Fruit fly (Drosophila melanogaster) whole organism, embryonic: ENCODE measurements around the gene CG10185.
A peak's percentile ranks its signal among the peaks of the same experiment; 100 is the strongest.

Source experiments
- Adf1 ChIP-seq: fragments of 200-800 bp; sonication (Bioruptor generic); IDR thresholded peaks from 2 replicates; pipeline ENCODE4 v1.3.6; 2022; ENCODE audit warnings: missing biosample characterization, missing genetic modification characterization
- B-H2 ChIP-seq: fragments of 200-800 bp; sonication (Bioruptor generic); optimal IDR thresholded peaks from 2 replicates; lab custom pipeline; 2018; ENCODE audit warnings: missing biosample characterization, mild to moderate bottlenecking, missing genetic modification characterization
- C15 ChIP-seq: fragments of 200-800 bp; sonication (Bioruptor generic); IDR thresholded peaks from 3 replicates; pipeline ENCODE4 v1.3.6; 2022; ENCODE audit warnings: missing biosample characterization, missing genetic modification characterization
- CG10209 ChIP-seq: fragments of 200-800 bp; sonication (Bioruptor generic); optimal IDR thresholded peaks from 3 replicates; lab custom pipeline; 2017; ENCODE audit warnings: missing biosample characterization, mild to moderate bottlenecking, missing genetic modification characterization, missing genetic modification reagents
- CG10267 ChIP-seq: fragments of 200-800 bp; sonication (Bioruptor generic); optimal IDR thresholded peaks from 2 replicates; lab custom pipeline; 2018; ENCODE audit warnings: missing biosample characterization, mild to moderate bottlenecking, missing genetic modification characterization, moderate library complexity
- CG11085 ChIP-seq: fragments of 200-800 bp; sonication (Bioruptor generic); IDR thresholded peaks from 2 replicates; pipeline ENCODE4 v1.3.6; 2022; ENCODE audit warnings: missing biosample characterization, missing genetic modification characterization
- CG12071 ChIP-seq: fragments of 200-800 bp; sonication (Bioruptor generic); optimal IDR thresholded peaks from 3 replicates; lab custom pipeline; 2018; ENCODE audit warnings: missing biosample characterization, mild to moderate bottlenecking, missing genetic modification characterization
- CG13775 ChIP-seq: fragments of 200-800 bp; sonication (Bioruptor generic); optimal IDR thresholded peaks from 3 replicates; lab custom pipeline; 2017; ENCODE audit warnings: missing biosample characterization, mild to moderate bottlenecking, missing genetic modification characterization
- CG15011 ChIP-seq: fragments of 200-800 bp; sonication (Bioruptor generic); optimal IDR thresholded peaks from 3 replicates; lab custom pipeline; 2018; ENCODE audit warnings: missing biosample characterization, mild to moderate bottlenecking, missing genetic modification characterization
- CG15073 ChIP-seq: fragments of 200-800 bp; sonication (Bioruptor generic); optimal IDR thresholded peaks from 2 replicates; lab custom pipeline; 2016; ENCODE audit warnings: missing biosample characterization, missing genetic modification characterization
- CG1647 ChIP-seq: fragments of 200-800 bp; sonication (Bioruptor generic); optimal IDR thresholded peaks from 3 replicates; lab custom pipeline; 2016; ENCODE audit warnings: missing biosample characterization, missing genetic modification characterization
- CG17359 ChIP-seq: fragments of 200-800 bp; sonication (Bioruptor generic); optimal IDR thresholded peaks from 3 replicates; lab custom pipeline; 2018; ENCODE audit warnings: missing biosample characterization, mild to moderate bottlenecking, missing genetic modification characterization, moderate library complexity
- CG2129 ChIP-seq: fragments of 200-800 bp; sonication (Bioruptor generic); IDR thresholded peaks from 2 replicates; pipeline ENCODE4 v1.3.6; 2022; ENCODE audit warnings: missing biosample characterization, missing genetic modification characterization; ENCODE audit not compliant: partially characterized antibody
- CG2712 ChIP-seq: fragments of 200-800 bp; optimal IDR thresholded peaks from 3 replicates; lab custom pipeline; 2019; ENCODE audit warnings: missing biosample characterization, mild to moderate bottlenecking, missing genetic modification characterization, moderate library complexity
- CG3838 ChIP-seq: fragments of 200-800 bp; sonication (Bioruptor generic); optimal IDR thresholded peaks from 3 replicates; lab custom pipeline; 2016; ENCODE audit warnings: missing biosample characterization, missing genetic modification characterization
- CG7271 ChIP-seq: fragments of 200-800 bp; sonication (Bioruptor generic); optimal IDR thresholded peaks from 2 replicates; lab custom pipeline; 2018; ENCODE audit warnings: missing biosample characterization, mild to moderate bottlenecking, missing genetic modification characterization, moderate library complexity
- CG7928 ChIP-seq: fragments of 200-800 bp; sonication (Bioruptor generic); optimal IDR thresholded peaks from 2 replicates; lab custom pipeline; 2017; ENCODE audit warnings: missing biosample characterization, mild to moderate bottlenecking, missing genetic modification characterization
- CG8281 ChIP-seq: fragments of 200-800 bp; sonication (Bioruptor generic); optimal IDR thresholded peaks from 2 replicates; lab custom pipeline; 2018; ENCODE audit warnings: missing biosample characterization, mild to moderate bottlenecking, missing genetic modification characterization, moderate library complexity
- CkIIα-i1 ChIP-seq: fragments of 200-800 bp; sonication (Bioruptor generic); IDR thresholded peaks from 2 replicates; pipeline ENCODE4 v1.3.6; 2022; ENCODE audit warnings: missing biosample characterization, missing genetic modification characterization
- CoRest ChIP-seq: fragments of 200-800 bp; sonication (Bioruptor generic); optimal IDR thresholded peaks from 3 replicates; lab custom pipeline; 2018; ENCODE audit warnings: missing biosample characterization, mild to moderate bottlenecking, missing genetic modification characterization, moderate library complexity
- Dbx ChIP-seq: fragments of 200-800 bp; sonication (Bioruptor generic); IDR thresholded peaks from 3 replicates; pipeline ENCODE4 v1.3.6; 2022; ENCODE audit warnings: missing biosample characterization, missing genetic modification characterization
- Doc3 ChIP-seq: fragments of 200-800 bp; sonication (Bioruptor generic); IDR thresholded peaks from 3 replicates; pipeline ENCODE4 v1.3.6; 2022; ENCODE audit warnings: missing biosample characterization, missing genetic modification characterization; ENCODE audit not compliant: partially characterized antibody
- Dref ChIP-seq: fragments of 200-800 bp; sonication (Bioruptor generic); IDR thresholded peaks from 2 replicates; pipeline ENCODE4 v1.3.6; 2022; ENCODE audit warnings: missing biosample characterization, missing genetic modification characterization
- H15 ChIP-seq: fragments of 200-800 bp; sonication (Bioruptor generic); IDR thresholded peaks from 3 replicates; pipeline ENCODE4 v1.3.6; 2022; ENCODE audit warnings: missing biosample characterization, missing genetic modification characterization
- HmgD ChIP-seq: fragments of 200-800 bp; sonication (Bioruptor generic); optimal IDR thresholded peaks from 3 replicates; lab custom pipeline; 2016; ENCODE audit warnings: missing biosample characterization, missing genetic modification characterization
- NK7.1 ChIP-seq: fragments of 200-800 bp; sonication (Bioruptor generic); optimal IDR thresholded peaks from 3 replicates; lab custom pipeline; 2016; ENCODE audit warnings: missing biosample characterization, missing genetic modification characterization
- NfI ChIP-seq: fragments of 200-800 bp; sonication (Bioruptor generic); optimal IDR thresholded peaks from 3 replicates; lab custom pipeline; 2018; ENCODE audit warnings: missing biosample characterization, mild to moderate bottlenecking, missing genetic modification characterization, moderate library complexity
- Rfx ChIP-seq: fragments of 200-800 bp; sonication (Bioruptor generic); IDR thresholded peaks from 2 replicates; pipeline ENCODE4 v1.3.6; 2022; ENCODE audit warnings: missing biosample characterization, missing genetic modification characterization
- Sry-δ ChIP-seq: fragments of 200-800 bp; sonication (Bioruptor generic); optimal IDR thresholded peaks from 2 replicates; lab custom pipeline; 2016; ENCODE audit warnings: missing biosample characterization, missing genetic modification characterization
- bcd ChIP-seq: fragments of 200-800 bp; sonication (Bioruptor generic); optimal IDR thresholded peaks from 2 replicates; lab custom pipeline; 2017; ENCODE audit warnings: missing biosample characterization, mild to moderate bottlenecking, missing genetic modification characterization
- corto ChIP-seq: fragments of 200-800 bp; sonication (Bioruptor generic); optimal IDR thresholded peaks from 2 replicates; lab custom pipeline; 2016; ENCODE audit warnings: missing biosample characterization, mild to moderate bottlenecking, missing genetic modification characterization, moderate library complexity
- crc ChIP-seq: fragments of 200-800 bp; sonication (Bioruptor generic); optimal IDR thresholded peaks from 2 replicates; lab custom pipeline; 2016; ENCODE audit warnings: missing biosample characterization, missing genetic modification characterization
- croc ChIP-seq: fragments of 200-800 bp; sonication (Bioruptor generic); conservative IDR thresholded peaks from 3 replicates; pipeline ENCODE4 v1.3.6; 2022; ENCODE audit warnings: missing biosample characterization, missing genetic modification characterization
- en ChIP-seq: fragments of 200-800 bp; sonication (Bioruptor generic); optimal IDR thresholded peaks from 2 replicates; lab custom pipeline; 2016; ENCODE audit warnings: missing biosample characterization, missing genetic modification characterization
- esg ChIP-seq: fragments of 200-800 bp; sonication (Bioruptor generic); conservative IDR thresholded peaks from 2 replicates; pipeline ENCODE4 v1.3.6; 2022; ENCODE audit warnings: missing biosample characterization, missing genetic modification characterization
- hb ChIP-seq: fragments of 200-800 bp; sonication (Bioruptor generic); IDR thresholded peaks from 3 replicates; pipeline ENCODE4 v1.3.6; 2022; ENCODE audit warnings: missing biosample characterization, missing genetic modification characterization; ENCODE audit not compliant: partially characterized antibody
- knrl ChIP-seq: fragments of 200-800 bp; sonication (Bioruptor generic); IDR thresholded peaks from 3 replicates; pipeline ENCODE4 v1.3.6; 2022; ENCODE audit warnings: missing biosample characterization, missing genetic modification characterization; ENCODE audit not compliant: partially characterized antibody
- lmd ChIP-seq: fragments of 200-800 bp; sonication (Bioruptor generic); IDR thresholded peaks from 2 replicates; pipeline ENCODE4 v1.3.6; 2022; ENCODE audit warnings: missing biosample characterization, missing genetic modification characterization
- lov ChIP-seq, 2 experiments: fragments of 200-800 bp in 1 of 2; fragments of >200 bp in 1 of 2; sonication (Bioruptor generic) in 1 of 2; IDR thresholded peaks in 1 of 2; optimal IDR thresholded peaks in 1 of 2; 2 replicates in 1 of 2; 3 replicates in 1 of 2; pipeline versions ENCODE4 v1.3.6 to Lab custom; 2017 to 2022; ENCODE audit warnings: missing biosample characterization in 1 of 2, missing genetic modification characterization in 1 of 2
- nmo ChIP-seq: fragments of 200-800 bp; sonication (Bioruptor generic); optimal IDR thresholded peaks from 2 replicates; lab custom pipeline; 2018; ENCODE audit warnings: missing biosample characterization, mild to moderate bottlenecking, missing genetic modification characterization, moderate library complexity
- oc ChIP-seq: fragments of 200-800 bp; sonication (Bioruptor generic); optimal IDR thresholded peaks from 2 replicates; lab custom pipeline; 2018; ENCODE audit warnings: missing biosample characterization, mild to moderate bottlenecking, missing genetic modification characterization, moderate library complexity
- pan ChIP-seq, 4 experiments: fragments of >200 bp in 3 of 4; fragments of 200-800 bp in 1 of 4; sonication (Bioruptor generic) in 1 of 4; optimal IDR thresholded peaks in 3 of 4; IDR thresholded peaks in 1 of 4; 2 replicates each; pipeline versions ENCODE4 v1.3.6 to Lab custom; 2017 to 2022; ENCODE audit warnings: missing biosample characterization in 2 of 4, missing genetic modification characterization in 2 of 4, mixed read lengths in 1 of 4
- pzg ChIP-seq: fragments of 200-800 bp; sonication (Bioruptor generic); optimal IDR thresholded peaks from 3 replicates; lab custom pipeline; 2018; ENCODE audit warnings: missing biosample characterization, mild to moderate bottlenecking, missing genetic modification characterization, moderate library complexity
- row ChIP-seq: fragments of 200-800 bp; sonication (Bioruptor generic); IDR thresholded peaks from 3 replicates; pipeline ENCODE4 v1.3.6; 2022; ENCODE audit warnings: missing biosample characterization, missing genetic modification characterization
- sens ChIP-seq: fragments of 200-800 bp; sonication (Bioruptor generic); peaks from one replicate; lab custom pipeline; 2016; ENCODE audit warnings: missing biosample characterization, missing genetic modification characterization
- unpg ChIP-seq: fragments of 200-800 bp; sonication (Bioruptor generic); optimal IDR thresholded peaks from 3 replicates; lab custom pipeline; 2018; ENCODE audit warnings: missing biosample characterization, mild to moderate bottlenecking, missing genetic modification characterization, moderate library complexity
- wor ChIP-seq: fragments of 200-800 bp; sonication (Bioruptor generic); IDR thresholded peaks from 2 replicates; pipeline ENCODE4 v1.3.6; 2022; ENCODE audit warnings: missing biosample characterization, missing genetic modification characterization
- zf30C ChIP-seq: fragments of 200-800 bp; sonication (Bioruptor generic); optimal IDR thresholded peaks from 3 replicates; lab custom pipeline; 2018; ENCODE audit warnings: missing biosample characterization, mild to moderate bottlenecking, missing genetic modification characterization

The CG10185 gene

dm6 chr3R:16094011-16094729 lies 26.8 kb upstream of the CG10185 start (continued):
- no peak for TF ChIP-seq corto (GFP tag; lab: Kevin White, UChicago)
- no peak for TF ChIP-seq CG11085
- TF ChIP-seq CG17359 (tag; lab: Kevin White, UChicago) = peak; percentile 83
- peak; percentile 88 for TF ChIP-seq CoRest
- TF ChIP-seq NfI (GFP tag; lab: Kevin White, UChicago) = peak; percentile 46
- TF ChIP-seq esg = peak; percentile 48
- TF ChIP-seq CG15073 (GFP tag; lab: Kevin White, UChicago) = no peak
- TF ChIP-seq knrl (GFP tag; lab: Robert Waterston, UW) = no peak
- no peak for TF ChIP-seq zf30C (GFP tag; lab: Kevin White, UChicago)
- no peak for TF ChIP-seq CG3838 (GFP tag; lab: Kevin White, UChicago)
- peak; percentile 89 for TF ChIP-seq CG2712
- no peak for TF ChIP-seq Sry-δ (GFP tag; lab: Kevin White, UChicago)
- TF ChIP-seq crc = no peak
- TF ChIP-seq unpg (GFP tag; lab: Kevin White, UChicago) = peak; percentile 67
- TF ChIP-seq en = no peak
- 0 out of 3 replicates have a peak, but pooled peaks have one; percentile 40 for TF ChIP-seq H15 (GFP tag; lab: Robert Waterston, UW)
- no peak for TF ChIP-seq Dref (GFP tag; lab: Robert Waterston, UW)
- TF ChIP-seq Adf1 (GFP tag; lab: Robert Waterston, UW) = peak; percentile 35
- TF ChIP-seq CG2129 (GFP tag; lab: Robert Waterston, UW) = no peak
- no peak for TF ChIP-seq CG12071 (GFP tag; lab: Kevin White, UChicago)
- TF ChIP-seq CG1647 (GFP tag; lab: Kevin White, UChicago) = no peak
- no peak for TF ChIP-seq Rfx (GFP tag; lab: Robert Waterston, UW)
- TF ChIP-seq CG7271 (tag; lab: Kevin White, UChicago) = peak; percentile 16
- TF ChIP-seq sens (GFP tag; lab: Kevin White, UChicago) = peak; percentile 95
- peak; percentile 58 for TF ChIP-seq lmd (GFP tag; lab: Robert Waterston, UW)
- peak; percentile 70 for TF ChIP-seq CG13775
- TF ChIP-seq croc = peak; percentile 64
- TF ChIP-seq pan (optimal IDR thresholded peaks at IDR 0.05; lab: Kevin White, UChicago) = peak in 1 of 2 experiments; percentile 59
- no peak for TF ChIP-seq pan (GFP tag; optimal IDR thresholded peaks at IDR 0.05 in 1 of 2, IDR thresholded peaks at IDR 0.05 in 1 of 2)
- no peak for TF ChIP-seq pzg
- TF ChIP-seq CG8281 (tag; lab: Kevin White, UChicago) = peak; percentile 57
- no peak for TF ChIP-seq lov (optimal IDR thresholded peaks at IDR 0.05; lab: Kevin White, UChicago)
- TF ChIP-seq lov (GFP tag; IDR thresholded peaks at IDR 0.05; lab: Robert Waterston, UW) = no peak
- TF ChIP-seq Dbx (GFP tag; lab: Robert Waterston, UW) = no peak
- TF ChIP-seq oc = peak; percentile 49
- TF ChIP-seq CG10209 = peak; percentile 76
- TF ChIP-seq row (GFP tag; lab: Robert Waterston, UW) = peak; percentile 81
- TF ChIP-seq hb (GFP tag; lab: Robert Waterston, UW) = no peak
- TF ChIP-seq wor (GFP tag; lab: Robert Waterston, UW) = no peak
- no peak for TF ChIP-seq NK7.1 (GFP tag; lab: Kevin White, UChicago)
- peak; percentile 57 for TF ChIP-seq CG15011 (GFP tag; lab: Kevin White, UChicago)
- TF ChIP-seq CkIIα-i1 = no peak
- TF ChIP-seq nmo (GFP tag; lab: Kevin White, UChicago) = peak; percentile 93
- peak; percentile 86 for TF ChIP-seq CG10267
- TF ChIP-seq C15 (GFP tag; lab: Robert Waterston, UW) = no peak
- TF ChIP-seq B-H2 (GFP tag; lab: Kevin White, UChicago) = no peak
- peak; percentile 80 for TF ChIP-seq bcd (GFP tag; lab: Kevin White, UChicago)
- TF ChIP-seq Doc3 (GFP tag; lab: Robert Waterston, UW) = no peak
- TF ChIP-seq HmgD (GFP tag; lab: Kevin White, UChicago) = no peak
- TF ChIP-seq CG7928 = no peak
